Fruit fly (Drosophila melanogaster): ENCODE results near the gene Sec61gamma.

Sec61gamma gene

dm6 chrX:19637002-19637420, 6.1 kb upstream of the Sec61gamma start (continued):
- TF ChIP-seq sug (tag; optimal IDR thresholded peaks at IDR 0.05) (no peak), CG7839 (tag; optimal IDR thresholded peaks at IDR 0.05) (no peak), fd96Cb (tag; optimal IDR thresholded peaks at IDR 0.05) (no peak), chinmo (GFP tag; IDR thresholded peaks at IDR 0.05; ENCODE audit: partially characterized antibody) (peak; percentile 83; the same call in 3 of the 4 replicates), Antp (GFP tag; optimal IDR thresholded peaks at IDR 0.05) (no peak), psq (GFP tag; optimal IDR thresholded peaks at IDR 0.05) (peak; percentile 69), CG11247 (GFP tag; IDR thresholded peaks at IDR 0.05) (no peak), CG8478 (optimal IDR thresholded peaks at IDR 0.05) (peak; percentile 98), ranshi (GFP tag; IDR thresholded peaks at IDR 0.05) (no peak), CG30020 (tag; optimal IDR thresholded peaks at IDR 0.05) (no peak), nom (GFP tag; optimal IDR thresholded peaks at IDR 0.05) (peak; percentile 65), vnd (GFP tag; IDR thresholded peaks at IDR 0.05; ENCODE audit: partially characterized antibody) (no peak), nerfin-1 (tag; optimal IDR thresholded peaks at IDR 0.05) (peak; percentile 73), CG2120 (GFP tag; optimal IDR thresholded peaks at IDR 0.05) (peak; percentile 30), hth (optimal IDR thresholded peaks at IDR 0.05) (no peak), odd (GFP tag; optimal IDR thresholded peaks at IDR 0.05) (no peak), Deaf1 (tag; optimal IDR thresholded peaks at IDR 0.05) (peak; percentile 18), CG7963 (GFP tag; IDR thresholded peaks at IDR 0.05; ENCODE audit: partially characterized antibody) (no peak), Med (GFP tag) (peak; percentile 34), Atf6 (GFP tag; IDR thresholded peaks at IDR 0.05) (no peak), dmrt99B (tag; optimal IDR thresholded peaks at IDR 0.05) (no peak), CG6765 (GFP tag; optimal IDR thresholded peaks at IDR 0.05) (no peak), crp (GFP tag; optimal IDR thresholded peaks at IDR 0.05) (no peak), HmgD (GFP tag; optimal IDR thresholded peaks at IDR 0.05) (peak; percentile 10), ci (GFP tag; IDR thresholded peaks at IDR 0.05) (peak; percentile 54; the same call in 2 of the 3 replicates), Adf1 (GFP tag; IDR thresholded peaks at IDR 0.05) (peak; percentile 54; the same call in 1 of the 2 replicates), CG13775 (GFP tag; optimal IDR thresholded peaks at IDR 0.05) (no peak), YL-1 (GFP tag; optimal IDR thresholded peaks at IDR 0.05) (peak; percentile 51), CG8924 (tag; optimal IDR thresholded peaks at IDR 0.05) (no peak), Chrac-16 (GFP tag; optimal IDR thresholded peaks at IDR 0.05) (no peak), Hmx (GFP tag; optimal IDR thresholded peaks at IDR 0.05) (no peak), twi (tag; optimal IDR thresholded peaks at IDR 0.05) (no peak), CkIIα-i1 (GFP tag; IDR thresholded peaks at IDR 0.05) (no peak), CG1529 (GFP tag; optimal IDR thresholded peaks at IDR 0.05) (no peak), HLH54F (GFP tag; optimal IDR thresholded peaks at IDR 0.05) (no peak), CG43689 (GFP tag; IDR thresholded peaks at IDR 0.05) (no peak), CG2712 (tag; optimal IDR thresholded peaks at IDR 0.05) (no peak)

dm6 chrX:19637434-19638327, 5.4 kb upstream of the Sec61gamma start:
- TF ChIP-seq chinmo (GFP tag; IDR thresholded peaks at IDR 0.05; ENCODE audit: partially characterized antibody) (peak; percentile 88; the same call in 2 of the 4 replicates), CG6175 (GFP tag; IDR thresholded peaks at IDR 0.05) (0 out of 3 replicates have a peak, but pooled peaks have one; percentile 6), CG8924 (tag; optimal IDR thresholded peaks at IDR 0.05) (no peak), CG8290 (GFP tag; optimal IDR thresholded peaks at IDR 0.05) (no peak), CG8290 (tag; optimal IDR thresholded peaks at IDR 0.05) (no peak), CG5953 (GFP tag; IDR thresholded peaks at IDR 0.05) (no peak), insv (GFP tag; optimal IDR thresholded peaks at IDR 0.05) (no peak), CG10366 (GFP tag; IDR thresholded peaks at IDR 0.05) (no peak), CG17568 (GFP tag; optimal IDR thresholded peaks at IDR 0.05) (no peak), Nf-YB (GFP tag; optimal IDR thresholded peaks at IDR 0.05) (no peak), aop (GFP tag; IDR thresholded peaks at IDR 0.05) (no peak), sna (GFP tag; IDR thresholded peaks at IDR 0.05; ENCODE audit: partially characterized antibody) (no peak), Doc3 (GFP tag; IDR thresholded peaks at IDR 0.05; ENCODE audit: partially characterized antibody) (no peak), Sox102F (GFP tag; optimal IDR thresholded peaks at IDR 0.05) (no peak), HLHmδ (GFP tag; optimal IDR thresholded peaks at IDR 0.05) (peak; percentile 57), CG15601 (tag; optimal IDR thresholded peaks at IDR 0.05) (no peak)

Measured in whole organism, embryonic.